Fruit fly (Drosophila melanogaster) whole organism, embryonic: ENCODE results near the gene Rtc1.
A peak's percentile ranks its signal among the peaks of the same experiment; 100 is the strongest.

Experiments
- ATbp ChIP-seq: fragments of 200-800 bp; sonication (Bioruptor generic); optimal IDR thresholded peaks from 2 replicates; lab custom pipeline; 2017; ENCODE audit warnings: missing biosample characterization, mild to moderate bottlenecking, missing genetic modification characterization, missing genetic modification reagents
- Ada2b ChIP-seq: fragments of 200-800 bp; sonication (Bioruptor generic); IDR thresholded peaks from 2 replicates; pipeline ENCODE4 v1.3.6; 2022; ENCODE audit warnings: missing biosample characterization, missing genetic modification characterization
- Antp ChIP-seq: fragments of 200-800 bp; sonication (Bioruptor generic); optimal IDR thresholded peaks from 3 replicates; lab custom pipeline; 2016; ENCODE audit warnings: missing biosample characterization, missing genetic modification characterization
- C15 ChIP-seq: fragments of 200-800 bp; sonication (Bioruptor generic); IDR thresholded peaks from 3 replicates; pipeline ENCODE4 v1.3.6; 2022; ENCODE audit warnings: missing biosample characterization, missing genetic modification characterization
- CG10959 ChIP-seq: fragments of 200-800 bp; sonication (Bioruptor generic); IDR thresholded peaks from 2 replicates; pipeline ENCODE4 v1.3.6; 2022; ENCODE audit warnings: missing biosample characterization, missing genetic modification characterization
- CG10979 ChIP-seq: fragments of 200-800 bp; sonication (Bioruptor generic); optimal IDR thresholded peaks from 2 replicates; lab custom pipeline; 2018; ENCODE audit warnings: missing biosample characterization, mild to moderate bottlenecking, missing genetic modification characterization, moderate library complexity
- CG11085 ChIP-seq: fragments of 200-800 bp; sonication (Bioruptor generic); IDR thresholded peaks from 2 replicates; pipeline ENCODE4 v1.3.6; 2022; ENCODE audit warnings: missing biosample characterization, missing genetic modification characterization
- CG11093 ChIP-seq: fragments of 200-800 bp; sonication (Bioruptor generic); IDR thresholded peaks from 3 replicates; pipeline ENCODE4 v1.3.6; 2022; ENCODE audit warnings: missing biosample characterization, missing genetic modification characterization
- CG15011 ChIP-seq: fragments of 200-800 bp; sonication (Bioruptor generic); optimal IDR thresholded peaks from 3 replicates; lab custom pipeline; 2018; ENCODE audit warnings: missing biosample characterization, mild to moderate bottlenecking, missing genetic modification characterization
- CG1603 ChIP-seq: fragments of 200-800 bp; sonication (Bioruptor generic); optimal IDR thresholded peaks from 2 replicates; lab custom pipeline; 2019; ENCODE audit warnings: missing biosample characterization, mild to moderate bottlenecking, missing genetic modification characterization, moderate library complexity
- CG17568 ChIP-seq: fragments of 200-800 bp; sonication (Bioruptor generic); optimal IDR thresholded peaks from 2 replicates; lab custom pipeline; 2018; ENCODE audit warnings: missing biosample characterization, mild to moderate bottlenecking, missing genetic modification characterization, moderate library complexity
- CG17912 ChIP-seq: fragments of 200-800 bp; sonication (Bioruptor generic); optimal IDR thresholded peaks from 2 replicates; lab custom pipeline; 2018; ENCODE audit warnings: missing biosample characterization, mild to moderate bottlenecking, missing genetic modification characterization
- CG18764 ChIP-seq: fragments of 200-800 bp; sonication (Bioruptor generic); optimal IDR thresholded peaks from 3 replicates; lab custom pipeline; 2016; ENCODE audit warnings: missing biosample characterization, missing genetic modification characterization
- CG30403 ChIP-seq: fragments of 200-800 bp; sonication (Bioruptor generic); optimal IDR thresholded peaks from 3 replicates; lab custom pipeline; 2016; ENCODE audit warnings: missing biosample characterization, missing genetic modification characterization
- CG32767 ChIP-seq: fragments of 200-800 bp; sonication (Bioruptor generic); IDR thresholded peaks from 2 replicates; pipeline ENCODE4 v1.3.6; 2022; ENCODE audit warnings: missing biosample characterization, missing genetic modification characterization
- CG33213 ChIP-seq: fragments of 200-800 bp; sonication (Bioruptor generic); optimal IDR thresholded peaks from 3 replicates; lab custom pipeline; 2016; ENCODE audit warnings: missing biosample characterization, missing genetic modification characterization
- CG3838 ChIP-seq: fragments of 200-800 bp; sonication (Bioruptor generic); optimal IDR thresholded peaks from 3 replicates; lab custom pipeline; 2016; ENCODE audit warnings: missing biosample characterization, missing genetic modification characterization
- CG43689 ChIP-seq: fragments of 200-800 bp; sonication (Bioruptor generic); IDR thresholded peaks from 2 replicates; pipeline ENCODE4 v1.3.6; 2022; ENCODE audit warnings: missing biosample characterization, missing genetic modification characterization
- CG4820 ChIP-seq: fragments of 200-800 bp; sonication (Bioruptor generic); optimal IDR thresholded peaks from 3 replicates; lab custom pipeline; 2016; ENCODE audit warnings: missing biosample characterization, missing genetic modification characterization
- CG4854 ChIP-seq: fragments of 200-800 bp; sonication (Bioruptor generic); optimal IDR thresholded peaks from 2 replicates; lab custom pipeline; 2016; ENCODE audit warnings: missing biosample characterization, missing genetic modification characterization, inconsistent platforms
- CG6272 ChIP-seq: fragments of 200-800 bp; sonication (Bioruptor generic); IDR thresholded peaks from 2 replicates; pipeline ENCODE4 v1.3.6; 2022; ENCODE audit warnings: missing biosample characterization, missing genetic modification characterization
- CG7839 ChIP-seq: fragments of 200-800 bp; sonication (Bioruptor generic); optimal IDR thresholded peaks from 3 replicates; lab custom pipeline; 2018; ENCODE audit warnings: missing biosample characterization, mild to moderate bottlenecking, missing genetic modification characterization, moderate library complexity
- CG7987 ChIP-seq: fragments of 200-800 bp; sonication (Bioruptor generic); optimal IDR thresholded peaks from 2 replicates; lab custom pipeline; 2018; ENCODE audit warnings: missing biosample characterization, mild to moderate bottlenecking, missing genetic modification characterization, moderate library complexity
- CG9215 ChIP-seq: fragments of 200-800 bp; sonication (Bioruptor generic); IDR thresholded peaks from 2 replicates; pipeline ENCODE4 v1.3.6; 2022; ENCODE audit warnings: missing biosample characterization, missing genetic modification characterization
- CG9437 ChIP-seq: fragments of 200-800 bp; sonication (Bioruptor generic); optimal IDR thresholded peaks from 2 replicates; lab custom pipeline; 2018; ENCODE audit warnings: missing biosample characterization, mild to moderate bottlenecking, missing genetic modification characterization
- CG9876 ChIP-seq: fragments of 200-800 bp; sonication (Bioruptor generic); optimal IDR thresholded peaks from 2 replicates; lab custom pipeline; 2016; ENCODE audit warnings: missing biosample characterization, missing genetic modification characterization
- Chrac-16 ChIP-seq: fragments of 200-800 bp; sonication (Bioruptor generic); optimal IDR thresholded peaks from 3 replicates; lab custom pipeline; 2016; ENCODE audit warnings: missing biosample characterization, missing genetic modification characterization
- CoRest ChIP-seq: fragments of 200-800 bp; sonication (Bioruptor generic); optimal IDR thresholded peaks from 3 replicates; lab custom pipeline; 2018; ENCODE audit warnings: missing biosample characterization, mild to moderate bottlenecking, missing genetic modification characterization, moderate library complexity
- Dek ChIP-seq: fragments of 200-800 bp; sonication (Bioruptor generic); optimal IDR thresholded peaks from 3 replicates; lab custom pipeline; 2019; ENCODE audit warnings: missing biosample characterization, mild to moderate bottlenecking, missing genetic modification characterization, moderate library complexity
- Doc3 ChIP-seq: fragments of 200-800 bp; sonication (Bioruptor generic); IDR thresholded peaks from 3 replicates; pipeline ENCODE4 v1.3.6; 2022; ENCODE audit warnings: missing biosample characterization, missing genetic modification characterization; ENCODE audit not compliant: partially characterized antibody
- HHEX ChIP-seq: fragments of 200-800 bp; sonication (Bioruptor generic); optimal IDR thresholded peaks from 3 replicates; lab custom pipeline; 2017; ENCODE audit warnings: missing biosample characterization, mild to moderate bottlenecking, missing genetic modification characterization, missing genetic modification reagents
- Myb ChIP-seq: fragments of 200-800 bp; sonication (Bioruptor generic); optimal IDR thresholded peaks from 2 replicates; lab custom pipeline; 2016; ENCODE audit warnings: missing biosample characterization, missing genetic modification characterization
- Opbp ChIP-seq: fragments of 200-800 bp; sonication (Bioruptor generic); IDR thresholded peaks from 3 replicates; pipeline ENCODE4 v1.3.6; 2022; ENCODE audit warnings: missing biosample characterization, missing genetic modification characterization; ENCODE audit not compliant: partially characterized antibody
- Pdp1 ChIP-seq, 2 experiments: fragments of 200-800 bp; sonication (Bioruptor generic); optimal IDR thresholded peaks; 3 replicates each; lab custom pipeline; 2016; ENCODE audit warnings: missing biosample characterization in 2 of 2, missing genetic modification characterization in 2 of 2, mild to moderate bottlenecking in 1 of 2, moderate library complexity in 1 of 2
- Poxn ChIP-seq: fragments of 200-800 bp; sonication (Bioruptor generic); IDR thresholded peaks from 2 replicates; pipeline ENCODE4 v1.3.6; 2022; ENCODE audit warnings: missing biosample characterization, missing genetic modification characterization
- Usf ChIP-seq: fragments of 200-800 bp; sonication (Bioruptor generic); optimal IDR thresholded peaks from 2 replicates; lab custom pipeline; 2017; ENCODE audit warnings: missing genotype, missing biosample characterization, missing genetic modification characterization
- ab ChIP-seq: fragments of 200-800 bp; sonication (Bioruptor generic); optimal IDR thresholded peaks from 2 replicates; lab custom pipeline; 2016; ENCODE audit warnings: missing biosample characterization, missing genetic modification characterization
- abd-A ChIP-seq: fragments of 200-800 bp; sonication (Bioruptor generic); optimal IDR thresholded peaks from 3 replicates; lab custom pipeline; 2019; ENCODE audit warnings: missing biosample characterization, mild to moderate bottlenecking, missing genetic modification characterization, moderate library complexity
- bigmax ChIP-seq: fragments of 200-800 bp; sonication (Bioruptor generic); optimal IDR thresholded peaks from 2 replicates; lab custom pipeline; 2018; ENCODE audit warnings: missing biosample characterization, mild to moderate bottlenecking, missing genetic modification characterization
- ci ChIP-seq: fragments of 200-800 bp; sonication (Bioruptor generic); IDR thresholded peaks from 3 replicates; pipeline ENCODE4 v1.3.6; 2022; ENCODE audit warnings: missing biosample characterization, missing genetic modification characterization
- dimm ChIP-seq: fragments of 200-800 bp; sonication (Bioruptor generic); IDR thresholded peaks from 2 replicates; pipeline ENCODE4 v1.3.6; 2022; ENCODE audit warnings: missing biosample characterization, missing genetic modification characterization
- esg ChIP-seq: fragments of 200-800 bp; sonication (Bioruptor generic); conservative IDR thresholded peaks from 2 replicates; pipeline ENCODE4 v1.3.6; 2022; ENCODE audit warnings: missing biosample characterization, missing genetic modification characterization
- inv ChIP-seq: fragments of 200-800 bp; sonication (Bioruptor generic); IDR thresholded peaks from 2 replicates; pipeline ENCODE4 v1.3.6; 2022; ENCODE audit warnings: missing biosample characterization, missing genetic modification characterization; ENCODE audit not compliant: partially characterized antibody
- jigr1 ChIP-seq: fragments of 200-800 bp; sonication (Bioruptor generic); IDR thresholded peaks from 3 replicates; pipeline ENCODE4 v1.3.6; 2022; ENCODE audit warnings: missing biosample characterization, missing genetic modification characterization
- mld ChIP-seq: fragments of 200-800 bp; sonication (Bioruptor generic); IDR thresholded peaks from 3 replicates; pipeline ENCODE4 v1.3.6; 2022; ENCODE audit warnings: missing biosample characterization, missing genetic modification characterization; ENCODE audit not compliant: partially characterized antibody
- pfk ChIP-seq: fragments of 200-800 bp; sonication (Bioruptor generic); optimal IDR thresholded peaks from 2 replicates; lab custom pipeline; 2018; ENCODE audit warnings: missing biosample characterization, mild to moderate bottlenecking, missing genetic modification characterization, moderate library complexity
- sens ChIP-seq: fragments of 200-800 bp; sonication (Bioruptor generic); peaks from one replicate; lab custom pipeline; 2016; ENCODE audit warnings: missing biosample characterization, missing genetic modification characterization
- sisA ChIP-seq: fragments of 200-800 bp; sonication (Bioruptor generic); IDR thresholded peaks from 2 replicates; pipeline ENCODE4 v1.3.6; 2022; ENCODE audit warnings: missing biosample characterization, missing genetic modification characterization
- slou ChIP-seq: fragments of 200-800 bp; sonication (Bioruptor generic); optimal IDR thresholded peaks from 3 replicates; lab custom pipeline; 2016; ENCODE audit warnings: missing biosample characterization, missing genetic modification characterization
- tgo ChIP-seq: fragments of 200-800 bp; sonication (Bioruptor generic); IDR thresholded peaks from 3 replicates; pipeline ENCODE4 v1.3.6; 2022; ENCODE audit warnings: missing biosample characterization, missing genetic modification characterization
- tio ChIP-seq: fragments of 200-800 bp; sonication (Bioruptor generic); optimal IDR thresholded peaks from 2 replicates; lab custom pipeline; 2017; ENCODE audit warnings: missing biosample characterization, missing genetic modification characterization, inconsistent platforms
- vnd ChIP-seq: fragments of 200-800 bp; sonication (Bioruptor generic); IDR thresholded peaks from 3 replicates; pipeline ENCODE4 v1.3.6; 2022; ENCODE audit warnings: missing biosample characterization, missing genetic modification characterization; ENCODE audit not compliant: partially characterized antibody

Rtc1 gene

DNA sequence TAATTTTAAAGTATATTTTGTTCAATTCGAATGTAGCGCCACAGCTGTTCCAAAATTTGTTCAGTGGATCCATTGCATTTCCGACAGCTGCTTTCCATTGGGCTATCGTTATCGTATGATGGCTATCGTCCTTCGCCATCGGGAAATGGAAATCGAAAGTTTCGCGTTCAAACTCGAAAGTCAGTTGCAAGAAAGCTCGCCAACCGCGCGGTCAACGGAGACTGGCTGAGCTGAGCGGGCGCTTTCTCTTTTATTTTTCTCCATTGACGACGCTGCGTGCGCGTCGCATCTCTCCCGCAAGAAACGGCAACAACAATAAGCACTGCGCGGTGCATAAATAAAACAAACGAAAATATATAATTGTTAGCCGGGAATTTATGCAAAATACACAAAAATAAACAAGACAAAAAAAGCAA lies 26.6 kb downstream of the Rtc1 start, which contains the start of gene inaE (continued):
- peak; percentile 53; the same call in 1 of the 3 replicates for TF ChIP-seq vnd (GFP tag; lab: Robert Waterston, UW)
- no peak for TF ChIP-seq tgo
- TF ChIP-seq CG11085 (GFP tag; lab: Robert Waterston, UW) = no peak
- no peak for TF ChIP-seq ATbp (GFP tag; lab: Kevin White, UChicago)
- TF ChIP-seq CG7987 (GFP tag; lab: Kevin White, UChicago) = peak; percentile 24
- TF ChIP-seq Doc3 (GFP tag; lab: Robert Waterston, UW) = no peak
- peak; percentile 63; the same call in 2 of the 3 replicates for TF ChIP-seq mld
- no peak for TF ChIP-seq CG32767 (GFP tag; lab: Robert Waterston, UW)
- no peak for TF ChIP-seq CG43689 (GFP tag; lab: Robert Waterston, UW)
- TF ChIP-seq CG11093 (GFP tag; lab: Robert Waterston, UW) = no peak
- TF ChIP-seq CG10959 (GFP tag; lab: Robert Waterston, UW) = no peak
- no peak for TF ChIP-seq pfk
- TF ChIP-seq Pdp1 (GFP tag; optimal IDR thresholded peaks at IDR 0.05; lab: Kevin White, UChicago) = no peak
- no peak for TF ChIP-seq CG30403 (GFP tag; lab: Kevin White, UChicago)
- no peak for TF ChIP-seq CG10979
- peak; percentile 39; the same call in 1 of the 2 replicates for TF ChIP-seq inv (GFP tag; lab: Robert Waterston, UW)
- TF ChIP-seq ab (GFP tag; lab: Kevin White, UChicago) = no peak
- no peak for TF ChIP-seq CG18764 (GFP tag; lab: Kevin White, UChicago)
- no peak for TF ChIP-seq CG3838 (GFP tag; lab: Kevin White, UChicago)
- no peak for TF ChIP-seq Antp (GFP tag; lab: Kevin White, UChicago)
- TF ChIP-seq Opbp = peak; percentile 77; the same call in 2 of the 3 replicates
- TF ChIP-seq sisA = no peak
- TF ChIP-seq CG4854 (GFP tag; lab: Kevin White, UChicago) = no peak
- TF ChIP-seq Ada2b (GFP tag; lab: Robert Waterston, UW) = no peak
- peak; percentile 22 for TF ChIP-seq CG7839
- TF ChIP-seq tio = no peak
- TF ChIP-seq CG9876 (GFP tag; lab: Kevin White, UChicago) = no peak
- no peak for TF ChIP-seq Chrac-16
- TF ChIP-seq sens (GFP tag; lab: Kevin White, UChicago) = peak; percentile 57
- TF ChIP-seq CG9437 = no peak
- TF ChIP-seq slou (GFP tag; lab: Kevin White, UChicago) = no peak
- no peak for TF ChIP-seq dimm (GFP tag; lab: Robert Waterston, UW)
- TF ChIP-seq HHEX (GFP tag; lab: Kevin White, UChicago) = no peak
- no peak for TF ChIP-seq CG17568
- no peak for TF ChIP-seq Dek
- TF ChIP-seq ci (GFP tag; lab: Robert Waterston, UW) = no peak; the same call in 2 of the 3 replicates
- TF ChIP-seq CG4820 (GFP tag; lab: Kevin White, UChicago) = no peak
- peak; percentile 27 for TF ChIP-seq CoRest
- no peak for TF ChIP-seq Usf (GFP tag; lab: Kevin White, UChicago)
- TF ChIP-seq esg (GFP tag; lab: Robert Waterston, UW) = no peak
- TF ChIP-seq C15 (GFP tag; lab: Robert Waterston, UW) = no peak
- no peak for TF ChIP-seq CG33213
- no peak for TF ChIP-seq Poxn (GFP tag; lab: Robert Waterston, UW)
- no peak for TF ChIP-seq abd-A (tag; lab: Kevin White, UChicago)
- no peak for TF ChIP-seq CG6272 (GFP tag; lab: Robert Waterston, UW)
- TF ChIP-seq bigmax (GFP tag; lab: Kevin White, UChicago) = no peak
- peak; percentile 54 for TF ChIP-seq CG1603
- TF ChIP-seq CG15011 (GFP tag; lab: Kevin White, UChicago) = no peak
- TF ChIP-seq CG9215 (GFP tag; lab: Robert Waterston, UW) = no peak
- TF ChIP-seq jigr1 (GFP tag; lab: Robert Waterston, UW) = no peak
- peak; percentile 83 for TF ChIP-seq Myb
- TF ChIP-seq CG17912 = peak; percentile 14
